Fruit fly (Drosophila melanogaster) whole organism, embryonic: ENCODE results near the gene CG3294.

Experiments
- Blimp-1 ChIP-seq: fragments of 200-800 bp; sonication (Bioruptor generic); optimal IDR thresholded peaks from 3 replicates; lab custom pipeline; 2018; ENCODE audit warnings: missing biosample characterization, missing genetic modification characterization, mild to moderate bottlenecking, moderate library complexity, missing genetic modification reagents
- CG10654 ChIP-seq: fragments of 200-800 bp; sonication (Bioruptor generic); optimal IDR thresholded peaks from 2 replicates; lab custom pipeline; 2016; ENCODE audit warnings: missing biosample characterization, missing genetic modification characterization
- CG1233 ChIP-seq: fragments of 200-800 bp; sonication (Bioruptor generic); optimal IDR thresholded peaks from 4 replicates; lab custom pipeline; 2018; ENCODE audit warnings: missing biosample characterization, mild to moderate bottlenecking, missing genetic modification characterization
- CG16779 ChIP-seq: fragments of 200-800 bp; sonication (Bioruptor generic); IDR thresholded peaks from 2 replicates; pipeline ENCODE4 v1.3.6; 2022; ENCODE audit warnings: missing biosample characterization, missing genetic modification characterization
- CG18011 ChIP-seq: fragments of 200-800 bp; sonication (Bioruptor generic); optimal IDR thresholded peaks from 2 replicates; lab custom pipeline; 2017; ENCODE audit warnings: missing biosample characterization, missing genetic modification characterization, mild to moderate bottlenecking, moderate library complexity, missing genotype
- CG2199 ChIP-seq: fragments of 200-800 bp; sonication (Bioruptor generic); IDR thresholded peaks from 3 replicates; pipeline ENCODE4 v1.3.6; 2022; ENCODE audit warnings: missing biosample characterization, missing genetic modification characterization
- CG2678 ChIP-seq: fragments of 200-800 bp; sonication (Bioruptor generic); optimal IDR thresholded peaks from 3 replicates; lab custom pipeline; 2019; ENCODE audit warnings: missing biosample characterization, mild to moderate bottlenecking, missing genetic modification characterization, moderate library complexity
- CG32532 ChIP-seq: fragments of 200-800 bp; sonication (Bioruptor generic); IDR thresholded peaks from 2 replicates; pipeline ENCODE4 v1.3.6; 2022; ENCODE audit warnings: missing biosample characterization, missing genetic modification characterization
- CG5180 ChIP-seq: fragments of 200-800 bp; sonication (Bioruptor generic); optimal IDR thresholded peaks from 3 replicates; lab custom pipeline; 2017; ENCODE audit warnings: missing biosample characterization, missing genetic modification characterization, mild to moderate bottlenecking, moderate library complexity, missing genetic modification reagents
- CG5953 ChIP-seq: fragments of 200-800 bp; sonication (Bioruptor generic); IDR thresholded peaks from 2 replicates; pipeline ENCODE4 v1.3.6; 2022; ENCODE audit warnings: missing biosample characterization, missing genetic modification characterization
- CG8290 ChIP-seq, 3 experiments: fragments of 200-800 bp; sonication (Bioruptor generic); optimal IDR thresholded peaks; 2 replicates each; lab custom pipeline; 2016 to 2019; ENCODE audit warnings: missing biosample characterization in 3 of 3, missing genetic modification characterization in 3 of 3, mild to moderate bottlenecking in 2 of 3, moderate library complexity in 1 of 3
- CG8924 ChIP-seq: fragments of 200-800 bp; optimal IDR thresholded peaks from 3 replicates; lab custom pipeline; 2019; ENCODE audit warnings: missing biosample characterization, mild to moderate bottlenecking, missing genetic modification characterization, moderate library complexity
- CG9437 ChIP-seq: fragments of 200-800 bp; sonication (Bioruptor generic); optimal IDR thresholded peaks from 2 replicates; lab custom pipeline; 2018; ENCODE audit warnings: missing biosample characterization, mild to moderate bottlenecking, missing genetic modification characterization
- Elba2 ChIP-seq: fragments of 200-800 bp; sonication (Bioruptor generic); optimal IDR thresholded peaks from 3 replicates; lab custom pipeline; 2016; ENCODE audit warnings: missing biosample characterization, missing genetic modification characterization
- Hey ChIP-seq: fragments of 200-800 bp; sonication (Bioruptor generic); optimal IDR thresholded peaks from 3 replicates; lab custom pipeline; 2018; ENCODE audit warnings: missing biosample characterization, mild to moderate bottlenecking, missing genetic modification characterization
- Hmr ChIP-seq: fragments of 200-800 bp; sonication (Bioruptor generic); optimal IDR thresholded peaks from 3 replicates; lab custom pipeline; 2017; ENCODE audit warnings: mild to moderate bottlenecking, missing biosample characterization, missing genetic modification reagents, missing genetic modification characterization
- Hr51 ChIP-seq, 2 experiments: fragments of 200-800 bp; sonication (Bioruptor generic); optimal IDR thresholded peaks; 2 replicates in 1 of 2; 3 replicates in 1 of 2; lab custom pipeline; 2016 to 2018; ENCODE audit warnings: missing biosample characterization in 2 of 2, missing genetic modification characterization in 2 of 2, mild to moderate bottlenecking in 1 of 2, moderate library complexity in 1 of 2
- Med ChIP-seq: fragments of 200-800 bp; sonication (Bioruptor generic); peaks from one replicate; lab custom pipeline; 2016; ENCODE audit warnings: missing biosample characterization, missing genetic modification characterization, mild to moderate bottlenecking, inconsistent platforms, moderate library complexity
- NC2β ChIP-seq: fragments of 200-800 bp; sonication (Bioruptor generic); optimal IDR thresholded peaks from 2 replicates; lab custom pipeline; 2016; ENCODE audit warnings: missing biosample characterization, missing genetic modification characterization
- NfI ChIP-seq: fragments of 200-800 bp; sonication (Bioruptor generic); optimal IDR thresholded peaks from 3 replicates; lab custom pipeline; 2018; ENCODE audit warnings: missing biosample characterization, mild to moderate bottlenecking, missing genetic modification characterization, moderate library complexity
- Rfx ChIP-seq: fragments of 200-800 bp; sonication (Bioruptor generic); IDR thresholded peaks from 2 replicates; pipeline ENCODE4 v1.3.6; 2022; ENCODE audit warnings: missing biosample characterization, missing genetic modification characterization
- Sin3A ChIP-seq: fragments of >200 bp; optimal IDR thresholded peaks from 2 replicates; lab custom pipeline; 2018
- Stat92E ChIP-seq, 3 experiments: fragments of >200 bp in 2 of 3; fragments of 200-800 bp in 1 of 3; sonication (Bioruptor generic) in 1 of 3; optimal IDR thresholded peaks; 2 replicates each; lab custom pipeline; 2017 to 2019; ENCODE audit warnings: missing biosample characterization in 3 of 3, missing genetic modification characterization in 3 of 3, mild to moderate bottlenecking in 1 of 3, moderate library complexity in 1 of 3
- abd-A ChIP-seq: fragments of 200-800 bp; sonication (Bioruptor generic); optimal IDR thresholded peaks from 3 replicates; lab custom pipeline; 2019; ENCODE audit warnings: missing biosample characterization, mild to moderate bottlenecking, missing genetic modification characterization, moderate library complexity
- amos ChIP-seq: fragments of 200-800 bp; sonication (Bioruptor generic); IDR thresholded peaks from 2 replicates; pipeline ENCODE4 v1.3.6; 2022; ENCODE audit warnings: missing biosample characterization, missing genetic modification characterization; ENCODE audit not compliant: partially characterized antibody
- ato ChIP-seq: fragments of 200-800 bp; sonication (Bioruptor generic); IDR thresholded peaks from 2 replicates; pipeline ENCODE4 v1.3.6; 2022; ENCODE audit warnings: missing biosample characterization, missing genetic modification characterization; ENCODE audit not compliant: partially characterized antibody
- az2 ChIP-seq: fragments of 200-800 bp; sonication (Bioruptor generic); optimal IDR thresholded peaks from 3 replicates; lab custom pipeline; 2016; ENCODE audit warnings: missing biosample characterization, missing genetic modification characterization
- bbx ChIP-seq: fragments of 200-800 bp; sonication (Bioruptor generic); IDR thresholded peaks from 2 replicates; pipeline ENCODE4 v1.3.6; 2022; ENCODE audit warnings: missing biosample characterization, missing genetic modification characterization; ENCODE audit not compliant: partially characterized antibody
- bcd ChIP-seq: fragments of 200-800 bp; sonication (Bioruptor generic); optimal IDR thresholded peaks from 2 replicates; lab custom pipeline; 2017; ENCODE audit warnings: missing biosample characterization, mild to moderate bottlenecking, missing genetic modification characterization
- cwo ChIP-seq: fragments of 200-800 bp; sonication (Bioruptor generic); optimal IDR thresholded peaks from 3 replicates; lab custom pipeline; 2017; ENCODE audit warnings: missing biosample characterization, missing genetic modification characterization, mild to moderate bottlenecking, moderate library complexity, missing genetic modification reagents
- ewg ChIP-seq: fragments of 200-800 bp; sonication (Bioruptor generic); optimal IDR thresholded peaks from 3 replicates; lab custom pipeline; 2017; ENCODE audit warnings: mild to moderate bottlenecking, missing biosample characterization, missing genetic modification reagents, missing genetic modification characterization
- ftz-f1 ChIP-seq: fragments of 200-800 bp; sonication (Bioruptor generic); optimal IDR thresholded peaks from 2 replicates; lab custom pipeline; 2016; ENCODE audit warnings: missing biosample characterization, missing genetic modification characterization
- gsb ChIP-seq: fragments of 200-800 bp; sonication (Bioruptor generic); IDR thresholded peaks from 2 replicates; pipeline ENCODE4 v1.3.6; 2022; ENCODE audit warnings: missing biosample characterization, missing genetic modification characterization
- h ChIP-seq: fragments of >200 bp; optimal IDR thresholded peaks from 2 replicates; lab custom pipeline; 2017
- hb ChIP-seq: fragments of 200-800 bp; sonication (Bioruptor generic); IDR thresholded peaks from 3 replicates; pipeline ENCODE4 v1.3.6; 2022; ENCODE audit warnings: missing biosample characterization, missing genetic modification characterization; ENCODE audit not compliant: partially characterized antibody
- kni ChIP-seq: fragments of 200-800 bp; sonication (Bioruptor generic); optimal IDR thresholded peaks from 3 replicates; lab custom pipeline; 2017; ENCODE audit warnings: mild to moderate bottlenecking, missing biosample characterization, missing genetic modification reagents, missing genetic modification characterization
- mam ChIP-seq: fragments of 200-800 bp; sonication (Bioruptor generic); optimal IDR thresholded peaks from 3 replicates; lab custom pipeline; 2016; ENCODE audit warnings: missing biosample characterization, missing genetic modification characterization
- mld ChIP-seq: fragments of 200-800 bp; sonication (Bioruptor generic); IDR thresholded peaks from 3 replicates; pipeline ENCODE4 v1.3.6; 2022; ENCODE audit warnings: missing biosample characterization, missing genetic modification characterization; ENCODE audit not compliant: partially characterized antibody
- pan ChIP-seq, 4 experiments: fragments of >200 bp in 3 of 4; fragments of 200-800 bp in 1 of 4; sonication (Bioruptor generic) in 1 of 4; optimal IDR thresholded peaks in 3 of 4; IDR thresholded peaks in 1 of 4; 2 replicates each; pipeline versions ENCODE4 v1.3.6 to Lab custom; 2017 to 2022; ENCODE audit warnings: missing biosample characterization in 2 of 4, missing genetic modification characterization in 2 of 4, mixed read lengths in 1 of 4
- sd ChIP-seq: fragments of 200-800 bp; sonication (Bioruptor generic); optimal IDR thresholded peaks from 3 replicates; lab custom pipeline; 2018; ENCODE audit warnings: missing biosample characterization, mild to moderate bottlenecking, missing genetic modification characterization, moderate library complexity
- sens ChIP-seq: fragments of 200-800 bp; sonication (Bioruptor generic); peaks from one replicate; lab custom pipeline; 2016; ENCODE audit warnings: missing biosample characterization, missing genetic modification characterization
- so ChIP-seq: fragments of 200-800 bp; sonication (Bioruptor generic); IDR thresholded peaks from 3 replicates; pipeline ENCODE4 v1.3.6; 2022; ENCODE audit warnings: missing biosample characterization, missing genetic modification characterization
- tap ChIP-seq: fragments of 200-800 bp; optimal IDR thresholded peaks from 3 replicates; lab custom pipeline; 2019; ENCODE audit warnings: missing biosample characterization, mild to moderate bottlenecking, missing genetic modification characterization, moderate library complexity
- ttk ChIP-seq: fragments of 200-800 bp; sonication (Bioruptor generic); IDR thresholded peaks from 2 replicates; pipeline ENCODE4 v2.1.2; 2022; ENCODE audit warnings: missing biosample characterization, missing genetic modification characterization
- tx ChIP-seq: fragments of 200-800 bp; sonication (Bioruptor generic); optimal IDR thresholded peaks from 2 replicates; lab custom pipeline; 2016; ENCODE audit warnings: missing biosample characterization, missing genetic modification characterization
- wek ChIP-seq: fragments of 200-800 bp; sonication (Bioruptor generic); optimal IDR thresholded peaks from 3 replicates; lab custom pipeline; 2018; ENCODE audit warnings: missing biosample characterization, mild to moderate bottlenecking, missing genetic modification characterization, moderate library complexity
- z ChIP-seq: fragments of 200-800 bp; sonication (Bioruptor generic); IDR thresholded peaks from 3 replicates; pipeline ENCODE4 v1.3.6; 2022; ENCODE audit warnings: missing biosample characterization, missing genetic modification characterization

Gene CG3294

DNA sequence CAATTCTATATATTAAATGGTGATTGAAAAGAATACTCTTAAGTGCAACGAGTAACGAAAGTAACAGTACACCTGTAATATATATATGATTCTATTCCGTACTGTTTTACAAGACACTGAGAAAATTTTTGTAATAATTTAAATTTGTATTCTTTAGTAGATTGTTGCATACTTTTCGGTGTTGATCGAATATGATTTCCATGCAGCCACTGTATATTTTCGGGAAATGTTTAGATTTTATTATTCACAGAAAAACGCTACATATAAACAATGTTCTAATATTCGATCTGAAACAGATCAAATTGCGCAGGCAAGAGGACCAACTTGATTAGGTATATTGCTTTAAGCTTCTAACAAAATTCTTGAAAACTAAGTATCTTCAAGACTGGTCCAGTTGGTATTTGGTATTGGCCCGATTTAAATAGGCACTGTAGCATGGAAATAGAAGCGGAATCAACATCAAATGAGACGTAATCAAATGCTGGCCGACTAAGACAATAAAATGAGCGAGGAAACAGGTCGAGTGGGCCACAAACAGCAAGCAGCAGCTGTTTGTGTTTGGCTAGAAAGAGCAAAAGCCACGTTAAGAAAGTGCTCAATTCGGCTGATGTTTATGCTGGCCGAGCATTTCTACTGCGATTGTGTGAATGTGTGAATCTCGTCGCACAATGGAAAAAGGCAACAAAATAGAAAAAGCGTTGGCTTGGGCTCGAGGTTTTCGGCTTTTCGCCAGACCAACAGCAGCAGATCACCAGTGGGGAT, 18.1 kb downstream of the CG3294 start, which contains the start of gene CG15629 (continued):
- no peak for TF ChIP-seq tx (GFP tag; lab: Kevin White, UChicago)
- peak; percentile 62 for TF ChIP-seq abd-A (tag; lab: Kevin White, UChicago)
- peak; percentile 77; the same call in 2 of the 3 replicates for TF ChIP-seq z (GFP tag; lab: Robert Waterston, UW)
- TF ChIP-seq CG32532 (GFP tag; lab: Robert Waterston, UW): peak; percentile 41; the same call in 1 of the 2 replicates
- no peak for TF ChIP-seq Hmr (GFP tag; lab: Kevin White, UChicago)
- TF ChIP-seq CG2199 (GFP tag; lab: Robert Waterston, UW): 0 out of 3 replicates have a peak, but pooled peaks have one; percentile 9
- TF ChIP-seq kni: peak; percentile 63
- TF ChIP-seq Hr51 (GFP tag; optimal IDR thresholded peaks at IDR 0.05; lab: Kevin White, UChicago): no peak
- no peak for TF ChIP-seq CG5180 (GFP tag; lab: Kevin White, UChicago)
- TF ChIP-seq CG16779 (GFP tag; lab: Robert Waterston, UW): no peak
- peak; percentile 57 for TF ChIP-seq sens (GFP tag; lab: Kevin White, UChicago)
- 0 out of 2 replicates have a peak, but pooled peaks have one; percentile 8 for TF ChIP-seq bbx
- TF ChIP-seq amos (GFP tag; lab: Robert Waterston, UW): peak; percentile 25; the same call in 1 of the 2 replicates
- no peak for TF ChIP-seq ftz-f1 (GFP tag; lab: Kevin White, UChicago)
- TF ChIP-seq Med (GFP tag; lab: Kevin White, UChicago): peak; percentile 5

DNA sequence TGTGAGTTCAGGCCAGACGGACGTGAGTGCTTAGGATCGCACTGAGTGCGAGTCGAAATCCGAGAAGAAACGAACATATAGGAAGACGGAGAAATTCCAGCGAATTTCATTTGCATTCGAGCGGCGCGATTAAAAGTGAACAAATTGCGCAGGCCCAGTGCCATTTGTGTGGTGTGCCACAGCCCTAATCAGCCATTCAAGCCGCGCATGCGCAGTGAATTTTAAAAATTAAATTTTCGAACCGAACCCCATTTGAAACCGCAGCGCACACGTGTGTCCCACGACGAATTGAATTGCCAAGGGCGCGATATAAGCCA, 18.6 kb downstream of the CG3294 start:
- TF ChIP-seq wek (GFP tag; lab: Kevin White, UChicago): no peak
- 0 out of 2 replicates have a peak, but pooled peaks have one; percentile 30 for TF ChIP-seq CG5953 (GFP tag; lab: Robert Waterston, UW)
- no peak for TF ChIP-seq Elba2
- TF ChIP-seq CG8924 (tag; lab: Kevin White, UChicago): no peak
- no peak for TF ChIP-seq Sin3A (lab: Kevin White, UChicago)
- TF ChIP-seq ewg (GFP tag; lab: Kevin White, UChicago): peak; percentile 38
- TF ChIP-seq NfI (GFP tag; lab: Kevin White, UChicago): no peak
- TF ChIP-seq pan (optimal IDR thresholded peaks at IDR 0.05; lab: Kevin White, UChicago): no peak
- TF ChIP-seq pan (GFP tag; optimal IDR thresholded peaks at IDR 0.05 in 1 of 2, IDR thresholded peaks at IDR 0.05 in 1 of 2): no peak
- TF ChIP-seq hb: 0 out of 3 replicates have a peak, but pooled peaks have one; percentile 21
- no peak for TF ChIP-seq ato (GFP tag; lab: Robert Waterston, UW)
- 0 out of 3 replicates have a peak, but pooled peaks have one; percentile 2 for TF ChIP-seq z (GFP tag; lab: Robert Waterston, UW)
- TF ChIP-seq Hey (tag; lab: Kevin White, UChicago): no peak
- TF ChIP-seq Rfx (GFP tag; lab: Robert Waterston, UW): no peak
- no peak for TF ChIP-seq CG18011 (GFP tag; lab: Kevin White, UChicago)
- TF ChIP-seq mam (GFP tag; lab: Kevin White, UChicago): no peak
- no peak for TF ChIP-seq Stat92E (GFP tag; optimal IDR thresholded peaks at IDR 0.05; lab: Kevin White, UChicago)
- TF ChIP-seq Blimp-1 (GFP tag; lab: Kevin White, UChicago): peak; percentile 7
- no peak for TF ChIP-seq CG9437 (GFP tag; lab: Kevin White, UChicago)
- no peak for TF ChIP-seq ttk (GFP tag; lab: Robert Waterston, UW)
- TF ChIP-seq mld (GFP tag; lab: Robert Waterston, UW): no peak
- TF ChIP-seq az2 (GFP tag; lab: Kevin White, UChicago): no peak
- no peak for TF ChIP-seq NC2β (GFP tag; lab: Kevin White, UChicago)
- no peak for TF ChIP-seq CG10654 (GFP tag; lab: Kevin White, UChicago)
- TF ChIP-seq CG1233 (GFP tag; lab: Kevin White, UChicago): peak; percentile 9
- TF ChIP-seq so (GFP tag; lab: Robert Waterston, UW): no peak
- no peak for TF ChIP-seq tap (tag; lab: Kevin White, UChicago)
- TF ChIP-seq bcd (GFP tag; lab: Kevin White, UChicago): no peak
- no peak for TF ChIP-seq CG2678
- no peak for TF ChIP-seq h (lab: Kevin White, UChicago)
- TF ChIP-seq gsb (GFP tag; lab: Robert Waterston, UW): no peak
- peak; percentile 6 for TF ChIP-seq cwo (GFP tag; lab: Kevin White, UChicago)
- TF ChIP-seq CG8290 (GFP tag; optimal IDR thresholded peaks at IDR 0.05; lab: Kevin White, UChicago): no peak
- TF ChIP-seq CG8290 (tag; optimal IDR thresholded peaks at IDR 0.05; lab: Kevin White, UChicago): no peak
- TF ChIP-seq sd (tag; lab: Kevin White, UChicago): peak; percentile 60
